Fruit fly (Drosophila melanogaster) whole organism, embryonic: ENCODE results near the gene CG14995.

Source experiments
- B-H2 ChIP-seq: fragments of 200-800 bp; sonication (Bioruptor generic); optimal IDR thresholded peaks from 2 replicates; lab custom pipeline; 2018; ENCODE audit warnings: missing biosample characterization, mild to moderate bottlenecking, missing genetic modification characterization
- CG17186 ChIP-seq: fragments of 200-800 bp; sonication (Bioruptor generic); optimal IDR thresholded peaks from 3 replicates; lab custom pipeline; 2017; ENCODE audit warnings: missing biosample characterization, missing genetic modification reagents, missing genetic modification characterization
- CG1792 ChIP-seq: fragments of 200-800 bp; sonication (Bioruptor generic); optimal IDR thresholded peaks from 2 replicates; lab custom pipeline; 2016; ENCODE audit warnings: missing biosample characterization, missing genetic modification characterization
- CG18619 ChIP-seq: fragments of 200-800 bp; sonication (Bioruptor generic); optimal IDR thresholded peaks from 3 replicates; lab custom pipeline; 2017; ENCODE audit warnings: missing biosample characterization, mild to moderate bottlenecking, missing genetic modification characterization
- CG2199 ChIP-seq: fragments of 200-800 bp; sonication (Bioruptor generic); IDR thresholded peaks from 3 replicates; pipeline ENCODE4 v1.3.6; 2022; ENCODE audit warnings: missing biosample characterization, missing genetic modification characterization
- oc ChIP-seq: fragments of 200-800 bp; sonication (Bioruptor generic); optimal IDR thresholded peaks from 2 replicates; lab custom pipeline; 2018; ENCODE audit warnings: missing biosample characterization, mild to moderate bottlenecking, missing genetic modification characterization, moderate library complexity

DNA sequence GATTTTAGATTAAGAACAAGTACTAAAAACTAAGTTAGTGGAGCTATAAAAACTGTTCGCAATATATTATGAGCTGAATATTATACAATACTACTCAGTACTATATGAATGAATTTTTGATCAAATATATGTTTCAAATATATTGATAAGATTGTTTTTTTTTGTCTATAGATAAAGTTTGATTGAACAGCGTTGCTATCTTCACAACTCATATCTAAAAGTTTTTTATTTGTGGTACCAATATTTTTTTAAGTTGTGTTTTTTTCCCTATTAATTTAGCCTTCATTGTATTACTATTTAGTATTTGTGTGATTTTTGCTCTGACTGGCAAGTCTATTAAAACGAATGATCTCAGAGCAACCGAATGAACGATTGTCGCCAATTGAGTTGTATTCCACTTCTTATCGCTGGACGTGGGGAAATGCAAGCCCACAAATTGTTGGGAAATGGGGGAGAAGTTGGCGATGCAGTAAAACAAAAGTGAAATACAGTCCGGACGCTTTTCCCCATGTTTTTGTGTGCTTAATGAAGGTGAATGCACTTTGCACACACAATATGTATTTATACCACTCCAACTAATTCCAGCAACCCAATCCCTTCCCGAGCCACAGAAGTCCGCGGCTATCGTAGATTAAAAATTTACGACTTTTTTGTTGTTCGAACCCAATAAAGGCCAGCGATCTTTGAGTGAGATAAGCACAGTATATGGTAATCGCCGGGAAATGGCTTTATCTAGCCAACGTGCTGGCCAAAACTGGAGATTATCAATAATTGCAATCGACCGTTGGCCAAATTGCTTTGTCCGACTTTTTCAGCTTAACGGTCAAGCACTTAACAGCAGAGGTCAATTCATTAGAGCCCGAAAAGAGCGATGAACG is 13.7 kb upstream of the CG14995 start:
- TF ChIP-seq CG1792 (no peak), CG2199 (GFP tag; lab: Robert Waterston, UW) (no peak), CG18619 (no peak), oc (tag; lab: Kevin White, UChicago) (no peak), CG17186 (GFP tag; lab: Kevin White, UChicago) (no peak), B-H2 (GFP tag; lab: Kevin White, UChicago) (no peak)
